Worm (Caenorhabditis elegans) whole organism, mixed stage, embryonic: ENCODE results near the gene cal-5.

Source experiments
- ceh-39 ChIP-seq: fragments of 150-350 bp; optimal IDR thresholded peaks from 2 replicates; lab custom pipeline; 2014; ENCODE audit warnings: missing biosample characterization, missing genetic modification characterization
- ces-1 ChIP-seq: fragments of 150-350 bp; optimal IDR thresholded peaks from 2 replicates; lab custom pipeline; 2014; ENCODE audit warnings: missing biosample characterization, missing genetic modification reagents, missing genetic modification characterization
- cnd-1 ChIP-seq: fragments of 200-800 bp; sonication (Bioruptor generic); optimal IDR thresholded peaks from 2 replicates; lab custom pipeline; 2018; ENCODE audit warnings: mild to moderate bottlenecking, missing genetic modification characterization, missing compliant biosample characterization
- ham-2 ChIP-seq: fragments of 200-800 bp; sonication (Bioruptor generic); optimal IDR thresholded peaks from 2 replicates; lab custom pipeline; 2018; ENCODE audit warnings: mild to moderate bottlenecking, missing genetic modification characterization, missing compliant biosample characterization
- lin-13 ChIP-seq: fragments of 150-350 bp; optimal IDR thresholded peaks from 2 replicates; lab custom pipeline; 2014; ENCODE audit warnings: missing biosample characterization, missing genetic modification characterization
- lin-32 ChIP-seq: fragments of 200-800 bp; sonication (Bioruptor generic); optimal IDR thresholded peaks from 2 replicates; lab custom pipeline; 2018; ENCODE audit warnings: mild to moderate bottlenecking, missing genetic modification characterization, missing compliant biosample characterization
- nhr-12 ChIP-seq: fragments of 150-350 bp; optimal IDR thresholded peaks from 2 replicates; lab custom pipeline; 2014; ENCODE audit warnings: missing biosample characterization, missing genetic modification characterization
- nhr-237 ChIP-seq: fragments of 150-350 bp; optimal IDR thresholded peaks from 2 replicates; lab custom pipeline; 2014; ENCODE audit warnings: missing biosample characterization, missing genetic modification characterization
- nhr-28 ChIP-seq: fragments of 150-350 bp; optimal IDR thresholded peaks from 2 replicates; lab custom pipeline; 2014; ENCODE audit warnings: missing biosample characterization, missing genetic modification characterization
- pha-4 ChIP-seq: fragments of 150-350 bp; optimal IDR thresholded peaks from 2 replicates; lab custom pipeline; 2018; ENCODE audit warnings: missing biosample characterization, missing genetic modification reagents, missing genetic modification characterization
- snpc-4 ChIP-seq: fragments of 150-350 bp; optimal IDR thresholded peaks from 2 replicates; lab custom pipeline; 2014; ENCODE audit warnings: missing biosample characterization, missing genetic modification characterization
- unc-62 ChIP-seq: fragments of 150-350 bp; optimal IDR thresholded peaks from 2 replicates; lab custom pipeline; 2014; ENCODE audit warnings: missing biosample characterization, missing genetic modification reagents, missing genetic modification characterization
- ztf-11 ChIP-seq: fragments of 150-350 bp; optimal IDR thresholded peaks from 2 replicates; lab custom pipeline; 2014; ENCODE audit warnings: missing biosample characterization, missing genetic modification characterization

DNA sequence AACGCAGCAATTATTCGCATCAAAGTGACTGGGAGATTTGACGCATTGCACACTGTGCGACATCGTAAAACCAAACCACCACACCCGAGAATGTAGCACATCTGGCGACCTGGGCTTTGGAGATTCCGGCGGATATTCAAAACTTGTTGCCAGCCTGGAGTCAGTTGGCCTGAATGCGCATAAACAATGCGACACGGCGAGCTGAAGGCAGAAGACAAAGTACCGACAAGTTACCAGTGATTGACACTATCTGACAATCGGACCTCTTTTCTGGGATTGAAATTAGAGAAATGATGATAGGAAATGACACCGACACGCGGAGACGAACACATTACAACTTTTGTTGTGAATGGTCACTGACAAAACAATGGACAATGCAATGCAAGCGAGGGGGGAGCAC, 38.9 kb downstream of the cal-5 start:
- TF ChIP-seq cnd-1, result no peak
- no peak for TF ChIP-seq nhr-12
- TF ChIP-seq snpc-4, result no peak
- no peak for TF ChIP-seq lin-13
- no peak for TF ChIP-seq ces-1 (GFP tag; lab: Kevin White, UChicago)
- TF ChIP-seq nhr-28 (tag; lab: Kevin White, UChicago), result no peak
- peak; percentile 87 for TF ChIP-seq unc-62
- no peak for TF ChIP-seq ztf-11 (tag; lab: Kevin White, UChicago)
- TF ChIP-seq pha-4 (tag; lab: Kevin White, UChicago), result no peak
- TF ChIP-seq ceh-39 (tag; lab: Kevin White, UChicago), result no peak
- TF ChIP-seq ham-2 (GFP tag; lab: Kevin White, UChicago), result no peak
- TF ChIP-seq lin-32 (GFP tag; lab: Kevin White, UChicago), result no peak
- TF ChIP-seq nhr-237 (tag; lab: Kevin White, UChicago), result no peak
